Fruit fly (Drosophila melanogaster) whole organism, prepupa: ENCODE results near the gene CG33648.

Experiments used
- Blimp-1 ChIP-seq: fragments of 200-800 bp; sonication (Bioruptor generic); optimal IDR thresholded peaks from 3 replicates; lab custom pipeline; 2017; ENCODE audit warnings: missing biosample characterization, missing genetic modification characterization, mild to moderate bottlenecking, moderate library complexity, missing genetic modification reagents
- CG10669 ChIP-seq: fragments of 200-800 bp; sonication (Bioruptor generic); optimal IDR thresholded peaks from 3 replicates; lab custom pipeline; 2018; ENCODE audit warnings: missing biosample characterization, mild to moderate bottlenecking, missing genetic modification characterization, moderate library complexity
- CG11294 ChIP-seq: fragments of 200-800 bp; sonication (Bioruptor generic); IDR thresholded peaks from 2 replicates; pipeline ENCODE4 v1.3.6; 2022; ENCODE audit warnings: missing biosample characterization, missing genetic modification characterization
- CG11762 ChIP-seq: fragments of 200-800 bp; sonication (Bioruptor generic); optimal IDR thresholded peaks from 3 replicates; lab custom pipeline; 2016; ENCODE audit warnings: missing biosample characterization, missing genetic modification characterization; ENCODE audit not compliant: insufficient read depth
- CG15336 ChIP-seq: fragments of 200-800 bp; sonication (Bioruptor generic); IDR thresholded peaks from 2 replicates; pipeline ENCODE4 v1.3.6; 2022; ENCODE audit warnings: missing biosample characterization, missing genetic modification characterization
- CG1621 ChIP-seq: fragments of 200-800 bp; sonication (Bioruptor generic); optimal IDR thresholded peaks from 3 replicates; lab custom pipeline; 2018; ENCODE audit warnings: missing biosample characterization, mild to moderate bottlenecking, missing genetic modification characterization
- CG16779 ChIP-seq: fragments of 200-800 bp; sonication (Bioruptor generic); optimal IDR thresholded peaks from 3 replicates; lab custom pipeline; 2017; ENCODE audit warnings: missing biosample characterization, mild to moderate bottlenecking, missing genetic modification characterization
- CG3032 ChIP-seq: fragments of 200-800 bp; optimal IDR thresholded peaks from 2 replicates; lab custom pipeline; 2019; ENCODE audit warnings: missing biosample characterization, mild to moderate bottlenecking, missing genetic modification characterization, moderate library complexity
- CG31627 ChIP-seq: fragments of 200-800 bp; sonication (Bioruptor generic); optimal IDR thresholded peaks from 3 replicates; lab custom pipeline; 2016; ENCODE audit warnings: missing biosample characterization, missing genetic modification characterization
- CG32006 ChIP-seq: fragments of 200-800 bp; sonication (Bioruptor generic); optimal IDR thresholded peaks from 3 replicates; lab custom pipeline; 2017; ENCODE audit warnings: missing biosample characterization, mild to moderate bottlenecking, missing genetic modification characterization
- CG3919 ChIP-seq: fragments of 200-800 bp; sonication (Bioruptor generic); optimal IDR thresholded peaks from 3 replicates; lab custom pipeline; 2016; ENCODE audit warnings: missing biosample characterization, missing genetic modification characterization
- CG4318 ChIP-seq: fragments of 200-800 bp; sonication (Bioruptor generic); optimal IDR thresholded peaks from 3 replicates; lab custom pipeline; 2017; ENCODE audit warnings: missing biosample characterization, mild to moderate bottlenecking, missing genetic modification characterization
- CG6163 ChIP-seq: fragments of 200-800 bp; sonication (Bioruptor generic); IDR thresholded peaks from 3 replicates; pipeline ENCODE4 v1.3.6; 2022; ENCODE audit warnings: missing biosample characterization, missing genetic modification characterization
- CG6276 ChIP-seq: fragments of 200-800 bp; sonication (Bioruptor generic); optimal IDR thresholded peaks from 2 replicates; lab custom pipeline; 2017; ENCODE audit warnings: missing biosample characterization, mild to moderate bottlenecking, missing genetic modification characterization
- CG6808 ChIP-seq: fragments of 200-800 bp; sonication (Bioruptor generic); optimal IDR thresholded peaks from 3 replicates; lab custom pipeline; 2017; ENCODE audit warnings: missing biosample characterization, missing genetic modification characterization, mild to moderate bottlenecking, moderate library complexity, missing genetic modification reagents
- CG7368 ChIP-seq: fragments of 200-800 bp; sonication (Bioruptor generic); optimal IDR thresholded peaks from 3 replicates; lab custom pipeline; 2016; ENCODE audit warnings: missing biosample characterization, missing genetic modification characterization
- CG8319 ChIP-seq: fragments of 200-800 bp; sonication (Bioruptor generic); optimal IDR thresholded peaks from 3 replicates; lab custom pipeline; 2016; ENCODE audit warnings: missing biosample characterization, missing genetic modification characterization
- CG8632 ChIP-seq: fragments of 200-800 bp; sonication (Bioruptor generic); optimal IDR thresholded peaks from 3 replicates; lab custom pipeline; 2016; ENCODE audit warnings: missing biosample characterization, missing genetic modification characterization
- Eip75B ChIP-seq: fragments of 200-800 bp; sonication (Bioruptor generic); optimal IDR thresholded peaks from 3 replicates; lab custom pipeline; 2016; ENCODE audit warnings: missing biosample characterization, missing genetic modification characterization
- Eip78C ChIP-seq: fragments of 200-800 bp; sonication (Bioruptor generic); peaks from one replicate; lab custom pipeline; 2016; ENCODE audit warnings: missing biosample characterization, missing genetic modification characterization
- Eip93F ChIP-seq: fragments of 200-800 bp; sonication (Bioruptor generic); optimal IDR thresholded peaks from 2 replicates; lab custom pipeline; 2016; ENCODE audit warnings: missing biosample characterization, mild to moderate bottlenecking, missing genetic modification characterization
- Ets21C ChIP-seq: fragments of 200-800 bp; sonication (Bioruptor generic); optimal IDR thresholded peaks from 3 replicates; lab custom pipeline; 2016; ENCODE audit warnings: missing biosample characterization, missing genetic modification characterization
- Ets96B ChIP-seq: fragments of 200-800 bp; optimal IDR thresholded peaks from 2 replicates; lab custom pipeline; 2019; ENCODE audit warnings: missing biosample characterization, mild to moderate bottlenecking, missing genetic modification characterization, moderate library complexity
- Gug ChIP-seq: fragments of 200-800 bp; sonication (Bioruptor generic); IDR thresholded peaks from 2 replicates; pipeline ENCODE4 v1.3.6; 2022; ENCODE audit warnings: missing biosample characterization, missing genetic modification characterization
- Hr38 ChIP-seq: sonication (Bioruptor generic); optimal IDR thresholded peaks from 2 replicates; lab custom pipeline; 2016; ENCODE audit warnings: missing biosample characterization, missing genetic modification characterization
- Hr4 ChIP-seq: fragments of 200-800 bp; sonication (Bioruptor generic); optimal IDR thresholded peaks from 3 replicates; lab custom pipeline; 2016; ENCODE audit warnings: missing biosample characterization, missing genetic modification characterization
- Lpt ChIP-seq: fragments of 200-800 bp; sonication (Bioruptor generic); optimal IDR thresholded peaks from 3 replicates; lab custom pipeline; 2016; ENCODE audit warnings: missing biosample characterization, missing genetic modification characterization
- OdsH ChIP-seq: fragments of 200-800 bp; sonication (Bioruptor generic); optimal IDR thresholded peaks from 3 replicates; lab custom pipeline; 2016; ENCODE audit warnings: missing biosample characterization, missing genetic modification characterization
- Smox ChIP-seq: fragments of 200-800 bp; sonication (Bioruptor generic); optimal IDR thresholded peaks from 3 replicates; lab custom pipeline; 2016; ENCODE audit warnings: missing biosample characterization, missing genetic modification characterization
- Sox102F ChIP-seq: fragments of 200-800 bp; sonication (Bioruptor generic); optimal IDR thresholded peaks from 2 replicates; lab custom pipeline; 2016; ENCODE audit warnings: missing biosample characterization, mild to moderate bottlenecking, missing genetic modification characterization
- Sox15 ChIP-seq: fragments of 200-800 bp; sonication (Bioruptor generic); optimal IDR thresholded peaks from 3 replicates; lab custom pipeline; 2016; ENCODE audit warnings: missing biosample characterization, missing genetic modification characterization
- acj6 ChIP-seq: fragments of 200-800 bp; sonication (Bioruptor generic); optimal IDR thresholded peaks from 3 replicates; lab custom pipeline; 2016; ENCODE audit warnings: missing biosample characterization, missing genetic modification characterization
- cyc ChIP-seq: fragments of 200-800 bp; sonication (Bioruptor generic); optimal IDR thresholded peaks from 3 replicates; lab custom pipeline; 2016; ENCODE audit warnings: missing biosample characterization, missing genetic modification characterization
- dac ChIP-seq: fragments of 200-800 bp; sonication (Bioruptor generic); optimal IDR thresholded peaks from 2 replicates; lab custom pipeline; 2017; ENCODE audit warnings: missing biosample characterization, mild to moderate bottlenecking, missing genetic modification characterization
- dsx ChIP-seq: fragments of 200-800 bp; optimal IDR thresholded peaks from 3 replicates; lab custom pipeline; 2019; ENCODE audit warnings: missing biosample characterization, mild to moderate bottlenecking, missing genetic modification characterization, moderate library complexity; ENCODE audit not compliant: poor library complexity, severe bottlenecking
- eg ChIP-seq: fragments of 200-800 bp; sonication (Bioruptor generic); IDR thresholded peaks from 3 replicates; pipeline ENCODE4 v1.3.6; 2022; ENCODE audit warnings: missing biosample characterization, missing genetic modification characterization
- esn ChIP-seq: fragments of 200-800 bp; sonication (Bioruptor generic); optimal IDR thresholded peaks from 2 replicates; lab custom pipeline; 2016; ENCODE audit warnings: missing biosample characterization, mild to moderate bottlenecking, missing genetic modification characterization, moderate library complexity
- fd59A ChIP-seq: fragments of 200-800 bp; sonication (Bioruptor generic); optimal IDR thresholded peaks from 2 replicates; lab custom pipeline; 2017; ENCODE audit warnings: missing biosample characterization, mild to moderate bottlenecking, missing genetic modification characterization, missing genetic modification reagents
- net ChIP-seq: fragments of 200-800 bp; sonication (Bioruptor generic); optimal IDR thresholded peaks from 3 replicates; lab custom pipeline; 2016; ENCODE audit warnings: missing biosample characterization, missing genetic modification characterization
- salr ChIP-seq, 2 experiments: fragments of 200-800 bp; sonication (Bioruptor generic); optimal IDR thresholded peaks; 3 replicates each; lab custom pipeline; 2016 to 2018; ENCODE audit warnings: missing biosample characterization in 2 of 2, missing genetic modification characterization in 2 of 2, mild to moderate bottlenecking in 1 of 2
- spab ChIP-seq: fragments of 200-800 bp; sonication (Bioruptor generic); optimal IDR thresholded peaks from 2 replicates; lab custom pipeline; 2017; ENCODE audit warnings: missing biosample characterization, mild to moderate bottlenecking, missing genetic modification characterization, missing genetic modification reagents
- ss ChIP-seq, 2 experiments: fragments of 200-800 bp; sonication (Bioruptor generic); optimal IDR thresholded peaks; 2 replicates in 1 of 2; 3 replicates in 1 of 2; lab custom pipeline; 2017 to 2018; ENCODE audit warnings: mild to moderate bottlenecking in 2 of 2, missing biosample characterization in 2 of 2, missing genetic modification characterization in 2 of 2, moderate library complexity in 1 of 2
- topi ChIP-seq: fragments of 200-800 bp; sonication (Bioruptor generic); optimal IDR thresholded peaks from 3 replicates; lab custom pipeline; 2016; ENCODE audit warnings: missing biosample characterization, missing genetic modification characterization

The CG33648 gene

DNA sequence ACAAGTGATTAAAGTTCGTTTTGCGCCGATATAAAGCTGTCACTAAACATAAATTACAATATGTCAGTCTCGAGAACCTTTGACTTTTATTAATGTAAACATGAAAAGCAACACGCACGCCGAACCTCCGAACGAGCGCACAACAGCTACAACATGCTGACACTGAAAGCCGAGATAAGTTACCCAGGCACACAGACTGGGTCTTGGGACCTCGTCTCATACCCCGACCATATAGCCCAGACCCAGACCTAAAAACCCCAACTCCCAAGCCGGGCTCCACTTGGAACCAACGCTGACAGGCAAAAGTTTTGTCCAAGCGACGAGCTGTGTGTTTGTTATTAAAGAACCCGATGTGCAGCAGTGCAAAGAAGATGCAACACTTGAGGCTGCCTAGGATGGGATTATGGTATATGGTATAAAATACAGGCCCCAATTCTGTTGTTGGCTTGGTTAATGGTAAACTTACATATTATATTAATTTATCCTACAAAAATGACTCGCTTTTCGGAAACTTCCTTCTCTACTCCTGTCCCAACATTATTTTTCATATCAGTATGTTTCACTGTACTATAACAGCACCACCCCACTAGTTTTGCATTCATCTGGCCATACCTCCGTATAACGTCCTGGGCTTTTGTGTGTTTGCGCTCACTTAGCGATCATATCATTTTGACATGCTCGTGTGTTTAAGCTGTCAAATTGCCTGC is 5.0 kb downstream of the CG33648 start (continued):
- TF ChIP-seq CG1621 (peak; percentile 36), Eip93F (GFP tag; lab: Kevin White, UChicago) (no peak), net (GFP tag; lab: Kevin White, UChicago) (no peak), Ets21C (GFP tag; lab: Kevin White, UChicago) (no peak), Sox102F (GFP tag; lab: Kevin White, UChicago) (no peak), CG6163 (peak; percentile 78), CG15336 (GFP tag; lab: Robert Waterston, UW) (peak; percentile 60), Lpt (GFP tag; lab: Kevin White, UChicago) (peak; percentile 26), Hr38 (GFP tag; lab: Kevin White, UChicago) (no peak), Eip78C (GFP tag; lab: Kevin White, UChicago) (peak; percentile 85), CG10669 (peak; percentile 11)

DNA sequence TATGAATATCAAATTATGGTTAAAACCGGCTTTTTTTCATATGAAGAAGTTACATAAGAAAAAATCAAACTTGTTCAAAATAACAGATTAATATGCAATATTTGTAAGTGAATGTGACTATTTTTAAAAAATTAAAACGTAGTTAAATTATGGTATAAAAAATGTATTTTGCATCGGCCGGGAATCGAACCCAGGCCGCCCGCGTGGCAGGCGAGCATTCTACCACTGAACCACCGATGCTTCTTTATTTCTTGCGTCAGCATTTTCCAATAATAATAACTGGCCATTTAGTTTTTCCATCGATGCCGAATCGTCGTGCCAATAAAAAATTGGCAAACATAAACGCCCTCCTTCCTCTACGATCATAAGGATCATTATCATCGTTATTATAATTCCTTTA is 6.6 kb downstream of the CG33648 start:
- no peak for TF ChIP-seq CG6808 (GFP tag; lab: Kevin White, UChicago)
- no peak for TF ChIP-seq dsx
- no peak for TF ChIP-seq Eip75B
- TF ChIP-seq ss (GFP tag; optimal IDR thresholded peaks at IDR 0.05; lab: Kevin White, UChicago): no peak
- TF ChIP-seq CG31627 (GFP tag; lab: Kevin White, UChicago): no peak
- TF ChIP-seq Sox102F (GFP tag; lab: Kevin White, UChicago): no peak

- TF ChIP-seq CG31627 (GFP tag; lab: Kevin White, UChicago) (no peak), CG15336 (GFP tag; lab: Robert Waterston, UW) (peak; percentile 31; the same call in 1 of the 2 replicates), Hr38 (GFP tag; lab: Kevin White, UChicago) (no peak), CG4318 (GFP tag; lab: Kevin White, UChicago) (no peak), Blimp-1 (GFP tag; lab: Kevin White, UChicago) (no peak), Gug (GFP tag; lab: Robert Waterston, UW) (no peak), Sox15 (GFP tag; lab: Kevin White, UChicago) (no peak), OdsH (GFP tag; lab: Kevin White, UChicago) (no peak), CG11294 (GFP tag; lab: Robert Waterston, UW) (no peak), salr (GFP tag; optimal IDR thresholded peaks at IDR 0.05; lab: Kevin White, UChicago) (no peak), CG8319 (no peak), fd59A (no peak), CG3919 (GFP tag; lab: Kevin White, UChicago) (peak; percentile 9), esn (GFP tag; lab: Kevin White, UChicago) (no peak), cyc (GFP tag; lab: Kevin White, UChicago) (no peak), CG16779 (tag; lab: Kevin White, UChicago) (no peak), CG11762 (GFP tag; lab: Kevin White, UChicago) (no peak), CG6163 (no peak), CG32006 (no peak), Sox102F (GFP tag; lab: Kevin White, UChicago) (no peak), Eip75B (no peak), acj6 (GFP tag; lab: Kevin White, UChicago) (no peak), CG7368 (no peak), CG3032 (tag; lab: Kevin White, UChicago) (no peak), Eip78C (GFP tag; lab: Kevin White, UChicago) (peak; percentile 80), CG1621 (peak; percentile 66), CG6808 (GFP tag; lab: Kevin White, UChicago) (no peak), Hr4 (GFP tag; lab: Kevin White, UChicago) (no peak), spab (GFP tag; lab: Kevin White, UChicago) (no peak), topi (GFP tag; lab: Kevin White, UChicago) (no peak), CG8632 (GFP tag; lab: Kevin White, UChicago) (no peak), Lpt (GFP tag; lab: Kevin White, UChicago) (no peak), Ets21C (GFP tag; lab: Kevin White, UChicago) (no peak), dac (GFP tag; lab: Kevin White, UChicago) (no peak), CG6276 (GFP tag; lab: Kevin White, UChicago) (no peak), CG10669 (no peak), Smox (no peak), dsx (peak; percentile 57), Ets96B (tag; lab: Kevin White, UChicago) (no peak), eg (0 out of 3 replicates have a peak, but pooled peaks have one; percentile 20), Eip93F (GFP tag; lab: Kevin White, UChicago) (no peak)
Observed at dm6 chr2L:14531268-14531863, 7.3 kb downstream of the CG33648 start.
